Fruit fly (Drosophila melanogaster) whole organism, prepupa: Measurements from ENCODE around the gene Kap3.

ENCODE experiments used
- Blimp-1 ChIP-seq: fragments of 200-800 bp; sonication (Bioruptor generic); optimal IDR thresholded peaks from 3 replicates; lab custom pipeline; 2017; ENCODE audit warnings: missing biosample characterization, missing genetic modification characterization, mild to moderate bottlenecking, moderate library complexity, missing genetic modification reagents
- CG10631 ChIP-seq: fragments of 200-800 bp; sonication (Bioruptor generic); optimal IDR thresholded peaks from 2 replicates; lab custom pipeline; 2016; ENCODE audit warnings: missing biosample characterization, missing genetic modification characterization
- CG10669 ChIP-seq: fragments of 200-800 bp; sonication (Bioruptor generic); optimal IDR thresholded peaks from 3 replicates; lab custom pipeline; 2018; ENCODE audit warnings: missing biosample characterization, mild to moderate bottlenecking, missing genetic modification characterization, moderate library complexity
- CG11294 ChIP-seq: fragments of 200-800 bp; sonication (Bioruptor generic); IDR thresholded peaks from 2 replicates; pipeline ENCODE4 v1.3.6; 2022; ENCODE audit warnings: missing biosample characterization, missing genetic modification characterization
- CG11762 ChIP-seq: fragments of 200-800 bp; sonication (Bioruptor generic); optimal IDR thresholded peaks from 3 replicates; lab custom pipeline; 2016; ENCODE audit warnings: missing biosample characterization, missing genetic modification characterization; ENCODE audit not compliant: insufficient read depth
- CG11902 ChIP-seq: fragments of 200-800 bp; sonication (Bioruptor generic); optimal IDR thresholded peaks from 3 replicates; lab custom pipeline; 2016; ENCODE audit warnings: missing biosample characterization, missing genetic modification characterization
- CG15336 ChIP-seq: fragments of 200-800 bp; sonication (Bioruptor generic); IDR thresholded peaks from 2 replicates; pipeline ENCODE4 v1.3.6; 2022; ENCODE audit warnings: missing biosample characterization, missing genetic modification characterization
- CG1621 ChIP-seq: fragments of 200-800 bp; sonication (Bioruptor generic); optimal IDR thresholded peaks from 3 replicates; lab custom pipeline; 2018; ENCODE audit warnings: missing biosample characterization, mild to moderate bottlenecking, missing genetic modification characterization
- CG16779 ChIP-seq: fragments of 200-800 bp; sonication (Bioruptor generic); optimal IDR thresholded peaks from 3 replicates; lab custom pipeline; 2017; ENCODE audit warnings: missing biosample characterization, mild to moderate bottlenecking, missing genetic modification characterization
- CG31627 ChIP-seq: fragments of 200-800 bp; sonication (Bioruptor generic); optimal IDR thresholded peaks from 3 replicates; lab custom pipeline; 2016; ENCODE audit warnings: missing biosample characterization, missing genetic modification characterization
- CG32006 ChIP-seq: fragments of 200-800 bp; sonication (Bioruptor generic); optimal IDR thresholded peaks from 3 replicates; lab custom pipeline; 2017; ENCODE audit warnings: missing biosample characterization, mild to moderate bottlenecking, missing genetic modification characterization
- CG34406 ChIP-seq: fragments of 200-800 bp; sonication (Bioruptor generic); optimal IDR thresholded peaks from 3 replicates; lab custom pipeline; 2016; ENCODE audit warnings: missing biosample characterization, missing genetic modification characterization
- CG3919 ChIP-seq: fragments of 200-800 bp; sonication (Bioruptor generic); optimal IDR thresholded peaks from 3 replicates; lab custom pipeline; 2016; ENCODE audit warnings: missing biosample characterization, missing genetic modification characterization
- CG4318 ChIP-seq: fragments of 200-800 bp; sonication (Bioruptor generic); optimal IDR thresholded peaks from 3 replicates; lab custom pipeline; 2017; ENCODE audit warnings: missing biosample characterization, mild to moderate bottlenecking, missing genetic modification characterization
- CG6276 ChIP-seq: fragments of 200-800 bp; sonication (Bioruptor generic); optimal IDR thresholded peaks from 2 replicates; lab custom pipeline; 2017; ENCODE audit warnings: missing biosample characterization, mild to moderate bottlenecking, missing genetic modification characterization
- CG6792 ChIP-seq: fragments of 200-800 bp; sonication (Bioruptor generic); optimal IDR thresholded peaks from 3 replicates; lab custom pipeline; 2016; ENCODE audit warnings: missing biosample characterization, missing genetic modification characterization
- CG6808 ChIP-seq: fragments of 200-800 bp; sonication (Bioruptor generic); optimal IDR thresholded peaks from 3 replicates; lab custom pipeline; 2017; ENCODE audit warnings: missing biosample characterization, missing genetic modification characterization, mild to moderate bottlenecking, moderate library complexity, missing genetic modification reagents
- CG7368 ChIP-seq: fragments of 200-800 bp; sonication (Bioruptor generic); optimal IDR thresholded peaks from 3 replicates; lab custom pipeline; 2016; ENCODE audit warnings: missing biosample characterization, missing genetic modification characterization
- CG8119 ChIP-seq: fragments of 200-800 bp; sonication (Bioruptor generic); IDR thresholded peaks from 3 replicates; pipeline ENCODE4 v1.3.6; 2022; ENCODE audit warnings: missing biosample characterization, missing genetic modification characterization
- CG8632 ChIP-seq: fragments of 200-800 bp; sonication (Bioruptor generic); optimal IDR thresholded peaks from 3 replicates; lab custom pipeline; 2016; ENCODE audit warnings: missing biosample characterization, missing genetic modification characterization
- Eip75B ChIP-seq: fragments of 200-800 bp; sonication (Bioruptor generic); optimal IDR thresholded peaks from 3 replicates; lab custom pipeline; 2016; ENCODE audit warnings: missing biosample characterization, missing genetic modification characterization
- Eip78C ChIP-seq: fragments of 200-800 bp; sonication (Bioruptor generic); peaks from one replicate; lab custom pipeline; 2016; ENCODE audit warnings: missing biosample characterization, missing genetic modification characterization
- Eip93F ChIP-seq: fragments of 200-800 bp; sonication (Bioruptor generic); optimal IDR thresholded peaks from 2 replicates; lab custom pipeline; 2016; ENCODE audit warnings: missing biosample characterization, mild to moderate bottlenecking, missing genetic modification characterization
- Ets21C ChIP-seq: fragments of 200-800 bp; sonication (Bioruptor generic); optimal IDR thresholded peaks from 3 replicates; lab custom pipeline; 2016; ENCODE audit warnings: missing biosample characterization, missing genetic modification characterization
- Ets96B ChIP-seq: fragments of 200-800 bp; optimal IDR thresholded peaks from 2 replicates; lab custom pipeline; 2019; ENCODE audit warnings: missing biosample characterization, mild to moderate bottlenecking, missing genetic modification characterization, moderate library complexity
- Gug ChIP-seq: fragments of 200-800 bp; sonication (Bioruptor generic); IDR thresholded peaks from 2 replicates; pipeline ENCODE4 v1.3.6; 2022; ENCODE audit warnings: missing biosample characterization, missing genetic modification characterization
- Hr39 ChIP-seq: fragments of 200-800 bp; sonication (Bioruptor generic); optimal IDR thresholded peaks from 2 replicates; lab custom pipeline; 2016; ENCODE audit warnings: missing biosample characterization, missing genetic modification characterization
- Hr4 ChIP-seq: fragments of 200-800 bp; sonication (Bioruptor generic); optimal IDR thresholded peaks from 3 replicates; lab custom pipeline; 2016; ENCODE audit warnings: missing biosample characterization, missing genetic modification characterization
- Met ChIP-seq: fragments of 200-800 bp; sonication (Bioruptor generic); optimal IDR thresholded peaks from 3 replicates; lab custom pipeline; 2016; ENCODE audit warnings: missing biosample characterization, missing genetic modification characterization
- Smox ChIP-seq: fragments of 200-800 bp; sonication (Bioruptor generic); optimal IDR thresholded peaks from 3 replicates; lab custom pipeline; 2016; ENCODE audit warnings: missing biosample characterization, missing genetic modification characterization
- achi ChIP-seq: fragments of 200-800 bp; sonication (Bioruptor generic); optimal IDR thresholded peaks from 3 replicates; lab custom pipeline; 2016; ENCODE audit warnings: missing biosample characterization, missing genetic modification characterization
- acj6 ChIP-seq: fragments of 200-800 bp; sonication (Bioruptor generic); optimal IDR thresholded peaks from 3 replicates; lab custom pipeline; 2016; ENCODE audit warnings: missing biosample characterization, missing genetic modification characterization
- dac ChIP-seq: fragments of 200-800 bp; sonication (Bioruptor generic); optimal IDR thresholded peaks from 2 replicates; lab custom pipeline; 2017; ENCODE audit warnings: missing biosample characterization, mild to moderate bottlenecking, missing genetic modification characterization
- dsx ChIP-seq: fragments of 200-800 bp; optimal IDR thresholded peaks from 3 replicates; lab custom pipeline; 2019; ENCODE audit warnings: missing biosample characterization, mild to moderate bottlenecking, missing genetic modification characterization, moderate library complexity; ENCODE audit not compliant: poor library complexity, severe bottlenecking
- eg ChIP-seq: fragments of 200-800 bp; sonication (Bioruptor generic); IDR thresholded peaks from 3 replicates; pipeline ENCODE4 v1.3.6; 2022; ENCODE audit warnings: missing biosample characterization, missing genetic modification characterization
- esn ChIP-seq: fragments of 200-800 bp; sonication (Bioruptor generic); optimal IDR thresholded peaks from 2 replicates; lab custom pipeline; 2016; ENCODE audit warnings: missing biosample characterization, mild to moderate bottlenecking, missing genetic modification characterization, moderate library complexity
- lz ChIP-seq: fragments of 200-800 bp; sonication (Bioruptor generic); optimal IDR thresholded peaks from 3 replicates; lab custom pipeline; 2016; ENCODE audit warnings: missing biosample characterization, missing genetic modification characterization
- net ChIP-seq: fragments of 200-800 bp; sonication (Bioruptor generic); optimal IDR thresholded peaks from 3 replicates; lab custom pipeline; 2016; ENCODE audit warnings: missing biosample characterization, missing genetic modification characterization
- pdm3 ChIP-seq: fragments of 200-800 bp; sonication (Bioruptor generic); optimal IDR thresholded peaks from 3 replicates; lab custom pipeline; 2016; ENCODE audit warnings: missing biosample characterization, missing genetic modification characterization
- salr ChIP-seq, 2 experiments: fragments of 200-800 bp; sonication (Bioruptor generic); optimal IDR thresholded peaks; 3 replicates each; lab custom pipeline; 2016 to 2018; ENCODE audit warnings: missing biosample characterization in 2 of 2, missing genetic modification characterization in 2 of 2, mild to moderate bottlenecking in 1 of 2
- spab ChIP-seq: fragments of 200-800 bp; sonication (Bioruptor generic); optimal IDR thresholded peaks from 2 replicates; lab custom pipeline; 2017; ENCODE audit warnings: missing biosample characterization, mild to moderate bottlenecking, missing genetic modification characterization, missing genetic modification reagents
- ss ChIP-seq, 2 experiments: fragments of 200-800 bp; sonication (Bioruptor generic); optimal IDR thresholded peaks; 2 replicates in 1 of 2; 3 replicates in 1 of 2; lab custom pipeline; 2017 to 2018; ENCODE audit warnings: mild to moderate bottlenecking in 2 of 2, missing biosample characterization in 2 of 2, missing genetic modification characterization in 2 of 2, moderate library complexity in 1 of 2
- topi ChIP-seq: fragments of 200-800 bp; sonication (Bioruptor generic); optimal IDR thresholded peaks from 3 replicates; lab custom pipeline; 2016; ENCODE audit warnings: missing biosample characterization, missing genetic modification characterization
- vri ChIP-seq: fragments of 200-800 bp; sonication (Bioruptor generic); optimal IDR thresholded peaks from 3 replicates; lab custom pipeline; 2016; ENCODE audit warnings: missing biosample characterization, mild to moderate bottlenecking, missing genetic modification characterization

Kap3 gene

dm6 chrX:11338047-11338747 lies 1.7 kb downstream of the Kap3 start (continued):
- TF ChIP-seq spab (GFP tag; lab: Kevin White, UChicago) (no peak), Hr4 (GFP tag; lab: Kevin White, UChicago) (no peak), CG10631 (GFP tag; lab: Kevin White, UChicago) (peak; percentile 64), Ets96B (tag; lab: Kevin White, UChicago) (no peak), Gug (GFP tag; lab: Robert Waterston, UW) (peak; percentile 38; the same call in 1 of the 2 replicates), Eip78C (peak; percentile 94), Smox (GFP tag; lab: Kevin White, UChicago) (peak; percentile 47), CG3919 (no peak), CG11294 (no peak), CG8119 (GFP tag; lab: Robert Waterston, UW) (peak; percentile 48; the same call in 2 of the 3 replicates), Eip75B (peak; percentile 85), CG16779 (tag; lab: Kevin White, UChicago) (no peak), esn (GFP tag; lab: Kevin White, UChicago) (peak; percentile 81), CG11902 (GFP tag; lab: Kevin White, UChicago) (peak; percentile 51), Met (GFP tag; lab: Kevin White, UChicago) (no peak), net (no peak), Hr39 (GFP tag; lab: Kevin White, UChicago) (peak; percentile 77), topi (GFP tag; lab: Kevin White, UChicago) (no peak), achi (GFP tag; lab: Kevin White, UChicago) (peak; percentile 71)

dm6 chrX:11326213-11326731 lies 13.6 kb downstream of the Kap3 start:
- TF ChIP-seq CG11294 (peak; percentile 73), Hr4 (GFP tag; lab: Kevin White, UChicago) (peak; percentile 84), CG11762 (GFP tag; lab: Kevin White, UChicago) (peak; percentile 67), CG15336 (GFP tag; lab: Robert Waterston, UW) (peak; percentile 79), Ets21C (GFP tag; lab: Kevin White, UChicago) (peak; percentile 58), topi (GFP tag; lab: Kevin White, UChicago) (peak; percentile 72), Smox (GFP tag; lab: Kevin White, UChicago) (peak; percentile 70), Ets96B (tag; lab: Kevin White, UChicago) (peak; percentile 72), dac (peak; percentile 39), Met (GFP tag; lab: Kevin White, UChicago) (peak; percentile 75), dsx (GFP tag; lab: Kevin White, UChicago) (peak; percentile 60), CG4318 (peak; percentile 69), CG8119 (GFP tag; lab: Robert Waterston, UW) (peak; percentile 84), CG8632 (GFP tag; lab: Kevin White, UChicago) (peak; percentile 60), CG6808 (GFP tag; lab: Kevin White, UChicago) (peak; percentile 76), CG3919 (peak; percentile 70), Hr39 (GFP tag; lab: Kevin White, UChicago) (peak; percentile 68), CG10669 (peak; percentile 79), ss (GFP tag; optimal IDR thresholded peaks at IDR 0.05; lab: Kevin White, UChicago) (peak in 1 of 2 experiments; percentile 52), CG1621 (tag; lab: Kevin White, UChicago) (peak; percentile 74), spab (GFP tag; lab: Kevin White, UChicago) (peak; percentile 51), esn (GFP tag; lab: Kevin White, UChicago) (peak; percentile 78), acj6 (peak; percentile 81), Gug (GFP tag; lab: Robert Waterston, UW) (peak; percentile 58; the same call in 1 of the 2 replicates), Blimp-1 (GFP tag; lab: Kevin White, UChicago) (peak; percentile 65), achi (GFP tag; lab: Kevin White, UChicago) (peak; percentile 65), CG6276 (GFP tag; lab: Kevin White, UChicago) (peak; percentile 79), eg (GFP tag; lab: Robert Waterston, UW) (peak; percentile 76), lz (GFP tag; lab: Kevin White, UChicago) (peak; percentile 68), CG31627 (GFP tag; lab: Kevin White, UChicago) (peak; percentile 75), vri (peak; percentile 65), CG6792 (GFP tag; lab: Kevin White, UChicago) (peak; percentile 72), CG10631 (GFP tag; lab: Kevin White, UChicago) (peak; percentile 72), Eip93F (GFP tag; lab: Kevin White, UChicago) (no peak), net (peak; percentile 74), salr (GFP tag; optimal IDR thresholded peaks at IDR 0.05; lab: Kevin White, UChicago) (peak in 1 of 2 experiments; percentile 54), pdm3 (peak; percentile 83), CG34406 (peak; percentile 61), CG7368 (GFP tag; lab: Kevin White, UChicago) (peak; percentile 43), Eip78C (peak; percentile 95), CG32006 (GFP tag; lab: Kevin White, UChicago) (peak; percentile 84)
